Worm (Caenorhabditis elegans) whole organism, L1 larva: Measurements from ENCODE around the gene srw-62.

ENCODE experiments used
- C34B4.2 ChIP-seq: sonication (generic microtip); optimal IDR thresholded peaks from 2 replicates; lab custom pipeline; 2017; ENCODE audit warnings: mild to moderate bottlenecking, missing genetic modification characterization, missing compliant biosample characterization
- F16B12.6 ChIP-seq: fragments of 150-350 bp; optimal IDR thresholded peaks from 2 replicates; lab custom pipeline; 2014; ENCODE audit warnings: missing biosample characterization, missing genetic modification characterization
- alr-1 ChIP-seq: fragments of 200-800 bp; sonication (Bioruptor generic); optimal IDR thresholded peaks from 2 replicates; lab custom pipeline; 2018; ENCODE audit warnings: borderline replicate concordance, mild to moderate bottlenecking, missing genetic modification characterization, missing compliant biosample characterization
- ceh-90 ChIP-seq: sonication (generic microtip); optimal IDR thresholded peaks from 2 replicates; lab custom pipeline; 2016; ENCODE audit warnings: missing genetic modification characterization, missing compliant biosample characterization
- dsc-1 ChIP-seq: sonication (generic microtip); optimal IDR thresholded peaks from 2 replicates; lab custom pipeline; 2016; ENCODE audit warnings: mild to moderate bottlenecking, missing genetic modification characterization, missing compliant biosample characterization
- elt-2 ChIP-seq: sonication (generic microtip); optimal IDR thresholded peaks from 2 replicates; lab custom pipeline; 2016; ENCODE audit warnings: missing genetic modification characterization, mild to moderate bottlenecking, inconsistent platforms, missing compliant biosample characterization, missing genetic modification reagents
- elt-3 ChIP-seq, 6 experiments: fragments of 150-350 bp in 1 of 6; sonication (generic microtip); optimal IDR thresholded peaks; 2 replicates each; lab custom pipeline; 2017 to 2018; ENCODE audit warnings: missing biosample characterization in 6 of 6, missing genetic modification characterization in 6 of 6, inconsistent platforms in 1 of 6
- ets-5 ChIP-seq: fragments of 200-800 bp; sonication (Bioruptor generic); IDR thresholded peaks from 2 replicates; pipeline ENCODE4 v1.3.6; 2022; ENCODE audit warnings: missing genetic modification characterization, missing compliant biosample characterization
- fkh-8 ChIP-seq: sonication (generic microtip); optimal IDR thresholded peaks from 2 replicates; lab custom pipeline; 2016; ENCODE audit warnings: mild to moderate bottlenecking, missing genetic modification characterization, missing compliant biosample characterization
- hlh-17 ChIP-seq: fragments of 200-800 bp; sonication (Bioruptor generic); optimal IDR thresholded peaks from 2 replicates; lab custom pipeline; 2018; ENCODE audit warnings: missing genetic modification characterization, mild to moderate bottlenecking, missing compliant biosample characterization, moderate library complexity, borderline replicate concordance
- hpl-2 ChIP-seq: fragments of 150-350 bp; optimal IDR thresholded peaks from 2 replicates; lab custom pipeline; 2014; ENCODE audit warnings: missing biosample characterization, missing genetic modification reagents, missing genetic modification characterization
- lin-13 ChIP-seq: fragments of 150-350 bp; optimal IDR thresholded peaks from 2 replicates; lab custom pipeline; 2014; ENCODE audit warnings: missing biosample characterization, missing genetic modification reagents, missing genetic modification characterization
- lin-14 ChIP-seq: fragments of 200-800 bp; sonication (Bioruptor generic); optimal IDR thresholded peaks from 2 replicates; lab custom pipeline; 2018; ENCODE audit warnings: mild to moderate bottlenecking, missing genetic modification characterization, moderate library complexity, missing compliant biosample characterization
- lin-15B ChIP-seq: fragments of 150-350 bp; sonication (generic microtip); optimal IDR thresholded peaks from 3 replicates; lab custom pipeline; 2014; ENCODE audit warnings: missing biosample characterization, missing genetic modification characterization
- lin-35 ChIP-seq, 2 experiments: fragments of 150-350 bp; optimal IDR thresholded peaks; 2 replicates each; lab custom pipeline; 2014; ENCODE audit warnings: missing biosample characterization in 2 of 2, missing genetic modification characterization in 2 of 2, missing genetic modification reagents in 2 of 2
- lin-39 ChIP-seq: fragments of 150-350 bp; optimal IDR thresholded peaks from 2 replicates; lab custom pipeline; 2014; ENCODE audit warnings: missing biosample characterization, missing genetic modification reagents, missing genetic modification characterization
- lir-3 ChIP-seq: sonication (generic microtip); optimal IDR thresholded peaks from 2 replicates; lab custom pipeline; 2016; ENCODE audit warnings: mild to moderate bottlenecking, missing genetic modification characterization, moderate library complexity, missing compliant biosample characterization; ENCODE audit not compliant: poor library complexity
- mab-9 ChIP-seq: fragments of 200-800 bp; sonication (Bioruptor generic); IDR thresholded peaks from 2 replicates; pipeline ENCODE4 v1.3.6; 2022; ENCODE audit warnings: missing genetic modification reagents, missing genetic modification characterization, missing compliant biosample characterization
- mdl-1 ChIP-seq, 2 experiments: fragments of 150-350 bp; optimal IDR thresholded peaks; 2 replicates each; lab custom pipeline; 2014 to 2017; ENCODE audit warnings: missing biosample characterization in 2 of 2, missing genetic modification characterization in 2 of 2, inconsistent platforms in 1 of 2
- mef-2 ChIP-seq: fragments of 150-350 bp; optimal IDR thresholded peaks from 2 replicates; lab custom pipeline; 2014; ENCODE audit warnings: missing biosample characterization, missing genetic modification characterization
- nhr-11 ChIP-seq: fragments of 150-350 bp; optimal IDR thresholded peaks from 2 replicates; lab custom pipeline; 2014; ENCODE audit warnings: missing biosample characterization, missing genetic modification characterization
- nhr-20 ChIP-seq: sonication (generic microtip); optimal IDR thresholded peaks from 2 replicates; lab custom pipeline; 2016; ENCODE audit warnings: mild to moderate bottlenecking, missing genetic modification characterization, missing compliant biosample characterization
- nhr-28 ChIP-seq: fragments of 150-350 bp; optimal IDR thresholded peaks from 2 replicates; lab custom pipeline; 2014; ENCODE audit warnings: missing biosample characterization, missing genetic modification characterization
- nhr-71 ChIP-seq: sonication (generic microtip); optimal IDR thresholded peaks from 2 replicates; lab custom pipeline; 2016; ENCODE audit warnings: mild to moderate bottlenecking, missing genetic modification characterization, moderate library complexity, missing compliant biosample characterization
- nhr-77 ChIP-seq: fragments of 150-350 bp; optimal IDR thresholded peaks from 2 replicates; lab custom pipeline; 2014; ENCODE audit warnings: missing biosample characterization, missing genetic modification characterization
- nhr-84 ChIP-seq: sonication (generic microtip); optimal IDR thresholded peaks from 2 replicates; lab custom pipeline; 2017; ENCODE audit warnings: missing biosample characterization, missing genetic modification characterization
- nhr-90 ChIP-seq: sonication (generic microtip); optimal IDR thresholded peaks from 2 replicates; lab custom pipeline; 2016; ENCODE audit warnings: mild to moderate bottlenecking, missing genetic modification characterization, missing compliant biosample characterization; ENCODE audit not compliant: poor library complexity
- pag-3 ChIP-seq: sonication (generic microtip); optimal IDR thresholded peaks from 2 replicates; lab custom pipeline; 2017; ENCODE audit warnings: missing genetic modification characterization, mild to moderate bottlenecking, missing compliant biosample characterization, antibody characterized with exemption, borderline replicate concordance; ENCODE audit not compliant: insufficient read depth
- pax-3 ChIP-seq: fragments of 200-800 bp; sonication (Bioruptor generic); optimal IDR thresholded peaks from 2 replicates; lab custom pipeline; 2018; ENCODE audit warnings: mild to moderate bottlenecking, missing genetic modification characterization, moderate library complexity, missing compliant biosample characterization
- rnt-1 ChIP-seq: sonication (generic microtip); optimal IDR thresholded peaks from 2 replicates; lab custom pipeline; 2016; ENCODE audit warnings: mild to moderate bottlenecking, missing genetic modification characterization, moderate library complexity, missing compliant biosample characterization
- skn-1 ChIP-seq: fragments of 150-350 bp; optimal IDR thresholded peaks from 2 replicates; lab custom pipeline; 2014; ENCODE audit warnings: missing biosample characterization, missing genetic modification characterization
- snpc-4 ChIP-seq: fragments of 150-350 bp; optimal IDR thresholded peaks from 2 replicates; lab custom pipeline; 2014; ENCODE audit warnings: missing biosample characterization, missing genetic modification characterization
- snu-23 ChIP-seq: sonication (generic microtip); optimal IDR thresholded peaks from 2 replicates; lab custom pipeline; 2016; ENCODE audit warnings: missing genetic modification characterization, missing compliant biosample characterization
- sox-4 ChIP-seq: sonication (generic microtip); optimal IDR thresholded peaks from 2 replicates; lab custom pipeline; 2016; ENCODE audit warnings: missing genetic modification characterization, missing compliant biosample characterization
- sup-37 ChIP-seq: fragments of 200-800 bp; sonication (Bioruptor generic); optimal IDR thresholded peaks from 2 replicates; lab custom pipeline; 2018; ENCODE audit warnings: mild to moderate bottlenecking, missing genetic modification characterization, missing compliant biosample characterization
- swsn-7 ChIP-seq: sonication (generic microtip); optimal IDR thresholded peaks from 2 replicates; lab custom pipeline; 2016; ENCODE audit warnings: missing genetic modification characterization, missing compliant biosample characterization
- tlp-1 ChIP-seq: fragments of 150-350 bp; optimal IDR thresholded peaks from 2 replicates; lab custom pipeline; 2014; ENCODE audit warnings: missing biosample characterization, missing genetic modification characterization
- unc-98 ChIP-seq: fragments of 200-800 bp; sonication (Bioruptor generic); IDR thresholded peaks from 2 replicates; pipeline ENCODE4 v1.3.6; 2022; ENCODE audit warnings: missing genetic modification characterization, missing compliant biosample characterization
- vab-15 ChIP-seq: sonication (generic microtip); optimal IDR thresholded peaks from 2 replicates; lab custom pipeline; 2017; ENCODE audit warnings: missing genotype, mild to moderate bottlenecking, missing genetic modification characterization, missing compliant biosample characterization
- zip-4 ChIP-seq: fragments of 200-800 bp; sonication (Bioruptor generic); optimal IDR thresholded peaks from 2 replicates; lab custom pipeline; 2018; ENCODE audit warnings: mild to moderate bottlenecking, missing genetic modification characterization, moderate library complexity, missing compliant biosample characterization
- ztf-4 ChIP-seq: fragments of 150-350 bp; optimal IDR thresholded peaks from 2 replicates; lab custom pipeline; 2014; ENCODE audit warnings: missing biosample characterization, missing genetic modification characterization

srw-62 gene

ce11 chrII:7777320-7777978, 47.8 kb upstream of the srw-62 start, which contains the start of gene mthf-1 (continued):
- TF ChIP-seq alr-1 (tag; lab: Kevin White, UChicago) (no peak), dsc-1 (tag; lab: Kevin White, UChicago) (no peak), elt-3 (tag; optimal IDR thresholded peaks at IDR 0.05; lab: Kevin White, UChicago) (peak in 4 of 6 experiments; percentile 23 to 73 (median 67)), lin-14 (no peak), F16B12.6 (tag; lab: Kevin White, UChicago) (no peak), skn-1 (tag; lab: Kevin White, UChicago) (no peak), snpc-4 (no peak), tlp-1 (tag; lab: Kevin White, UChicago) (no peak), fkh-8 (tag; lab: Kevin White, UChicago) (no peak), ceh-90 (tag; lab: Kevin White, UChicago) (no peak), lin-39 (tag; lab: Kevin White, UChicago) (no peak), nhr-77 (tag; lab: Kevin White, UChicago) (no peak), pag-3 (tag; lab: Kevin White, UChicago) (no peak), swsn-7 (tag; lab: Kevin White, UChicago) (no peak), snu-23 (GFP tag; lab: Kevin White, UChicago) (peak; percentile 1), nhr-71 (tag; lab: Kevin White, UChicago) (peak; percentile 47), nhr-84 (tag; lab: Kevin White, UChicago) (no peak), hlh-17 (no peak), lin-35 (GFP tag; optimal IDR thresholded peaks at IDR 0.05; lab: Kevin White, UChicago) (peak in 1 of 2 experiments; percentile 60), nhr-11 (tag; lab: Kevin White, UChicago) (no peak), unc-98 (no peak), mef-2 (tag; lab: Kevin White, UChicago) (no peak), ztf-4 (tag; lab: Kevin White, UChicago) (no peak), sup-37 (GFP tag; lab: Kevin White, UChicago) (no peak), sox-4 (tag; lab: Kevin White, UChicago) (no peak), vab-15 (tag; lab: Kevin White, UChicago) (no peak), nhr-28 (tag; lab: Kevin White, UChicago) (no peak), ets-5 (GFP tag; lab: Robert Waterston, UW) (no peak), C34B4.2 (tag; lab: Kevin White, UChicago) (no peak), mdl-1 (tag; optimal IDR thresholded peaks at IDR 0.05; lab: Kevin White, UChicago) (no peak), lin-15B (tag; lab: Kevin White, UChicago) (no peak), lir-3 (no peak), nhr-90 (tag; lab: Kevin White, UChicago) (peak; percentile 66), mab-9 (GFP tag; lab: Robert Waterston, UW) (no peak), zip-4 (GFP tag; lab: Kevin White, UChicago) (no peak), pax-3 (tag; lab: Kevin White, UChicago) (no peak), lin-13 (GFP tag; lab: Kevin White, UChicago) (no peak), hpl-2 (GFP tag; lab: Kevin White, UChicago) (no peak)

- no peak for TF ChIP-seq rnt-1 (tag; lab: Kevin White, UChicago)
- peak; percentile 4 for TF ChIP-seq elt-2
- TF ChIP-seq nhr-20 (tag; lab: Kevin White, UChicago) = no peak
Measured at ce11 chrII:7778273-7778672, 46.9 kb upstream of the srw-62 start.
